Worm (Caenorhabditis elegans) whole organism, young adult: Measurements from ENCODE around the gene T01D3.6.
A peak's percentile ranks its signal among the peaks of the same experiment; 100 is the strongest.

Experiments
- B0035.1 ChIP-seq: sonication (generic microtip); optimal IDR thresholded peaks from 2 replicates; lab custom pipeline; 2016; ENCODE audit warnings: missing genetic modification characterization, mild to moderate bottlenecking, missing compliant biosample characterization, missing genotype, missing genetic modification reagents
- F37B4.10 ChIP-seq: fragments of 200-800 bp; sonication (Bioruptor generic); IDR thresholded peaks from 2 replicates; pipeline ENCODE4 v1.3.6; 2022; ENCODE audit warnings: missing genetic modification characterization, missing compliant biosample characterization
- F39B2.1 ChIP-seq: fragments of 200-800 bp; sonication (Bioruptor generic); IDR thresholded peaks from 2 replicates; pipeline ENCODE4 v1.3.6; 2022; ENCODE audit warnings: missing genetic modification reagents, missing genetic modification characterization, missing compliant biosample characterization
- F49E8.2 ChIP-seq: sonication (generic microtip); optimal IDR thresholded peaks from 3 replicates; lab custom pipeline; 2017; ENCODE audit warnings: missing genetic modification characterization, mild to moderate bottlenecking, missing compliant biosample characterization, antibody characterized with exemption, moderate library complexity; ENCODE audit not compliant: insufficient read depth
- F52B5.7 ChIP-seq: sonication (generic microtip); optimal IDR thresholded peaks from 2 replicates; lab custom pipeline; 2016; ENCODE audit warnings: mild to moderate bottlenecking, missing genetic modification characterization, missing compliant biosample characterization
- F57A8.1 ChIP-seq: fragments of 200-800 bp; sonication (Bioruptor generic); optimal IDR thresholded peaks from 2 replicates; lab custom pipeline; 2018; ENCODE audit warnings: mild to moderate bottlenecking, missing genetic modification characterization, moderate library complexity, missing compliant biosample characterization
- Y56A3A.18 ChIP-seq: fragments of 200-800 bp; sonication (Bioruptor generic); IDR thresholded peaks from 2 replicates; pipeline ENCODE4 v1.3.6; 2022; ENCODE audit warnings: missing genetic modification reagents, missing genetic modification characterization, missing compliant biosample characterization
- ama-1 ChIP-seq, 3 experiments: fragments of 150-350 bp in 1 of 3; sonication (generic microtip) in 2 of 3; optimal IDR thresholded peaks; 2 replicates each; lab custom pipeline; 2014 to 2018; ENCODE audit warnings: missing biosample characterization in 2 of 3, missing genetic modification characterization in 2 of 3, missing genetic modification reagents in 2 of 3
- aptf-2 ChIP-seq: fragments of 200-800 bp; sonication (Bioruptor generic); conservative IDR thresholded peaks from 2 replicates; pipeline ENCODE4 v1.3.6; 2022; ENCODE audit warnings: missing genetic modification reagents, missing genetic modification characterization, missing compliant biosample characterization
- atf-7 ChIP-seq: sonication (generic microtip); optimal IDR thresholded peaks from 2 replicates; lab custom pipeline; 2017; ENCODE audit warnings: mild to moderate bottlenecking, missing genetic modification characterization, missing compliant biosample characterization
- bed-1 ChIP-seq: fragments of 200-800 bp; sonication (Bioruptor generic); IDR thresholded peaks from 2 replicates; pipeline ENCODE4 v1.3.6; 2022; ENCODE audit warnings: missing genetic modification reagents, missing genetic modification characterization, missing compliant biosample characterization
- bed-2 ChIP-seq: fragments of 200-800 bp; sonication (Bioruptor generic); IDR thresholded peaks from 2 replicates; pipeline ENCODE4 v1.3.6; 2022; ENCODE audit warnings: missing genetic modification reagents, missing genetic modification characterization, missing compliant biosample characterization
- ceh-27 ChIP-seq: fragments of 200-800 bp; sonication (Bioruptor generic); optimal IDR thresholded peaks from 2 replicates; lab custom pipeline; 2018; ENCODE audit warnings: mild to moderate bottlenecking, missing genetic modification characterization, moderate library complexity, missing compliant biosample characterization
- ceh-58 ChIP-seq: fragments of 200-800 bp; sonication (Bioruptor generic); IDR thresholded peaks from 2 replicates; pipeline ENCODE4 v1.3.6; 2022; ENCODE audit warnings: missing genetic modification characterization, missing compliant biosample characterization
- dox-1 ChIP-seq: fragments of 200-800 bp; sonication (Bioruptor generic); IDR thresholded peaks from 2 replicates; pipeline ENCODE4 v1.3.6; 2022; ENCODE audit warnings: missing genetic modification reagents, missing genetic modification characterization, missing compliant biosample characterization
- dpff-1 ChIP-seq: sonication (generic microtip); optimal IDR thresholded peaks from 2 replicates; lab custom pipeline; 2017; ENCODE audit warnings: mild to moderate bottlenecking, missing genetic modification characterization, missing compliant biosample characterization
- egrh-3 ChIP-seq: fragments of 200-800 bp; sonication (Bioruptor generic); IDR thresholded peaks from 2 replicates; pipeline ENCODE4 v1.3.6; 2022; ENCODE audit warnings: missing genetic modification reagents, missing genetic modification characterization, missing compliant biosample characterization
- ekl-4 ChIP-seq: fragments of 200-800 bp; sonication (Bioruptor generic); IDR thresholded peaks from 2 replicates; pipeline ENCODE4 v1.3.6; 2022; ENCODE audit warnings: missing genetic modification reagents, missing genetic modification characterization, missing compliant biosample characterization
- ets-4 ChIP-seq: fragments of 200-800 bp; sonication (Bioruptor generic); optimal IDR thresholded peaks from 2 replicates; lab custom pipeline; 2018; ENCODE audit warnings: mild to moderate bottlenecking, missing genetic modification characterization, missing compliant biosample characterization
- lin-26 ChIP-seq: fragments of 200-800 bp; sonication (Bioruptor generic); IDR thresholded peaks from 2 replicates; pipeline ENCODE4 v1.3.6; 2022; ENCODE audit warnings: missing genetic modification reagents, missing genetic modification characterization, missing compliant biosample characterization
- lin-35 ChIP-seq, 3 experiments: fragments of 150-350 bp in 2 of 3; sonication (generic microtip) in 1 of 3; optimal IDR thresholded peaks; 2 replicates each; lab custom pipeline; 2014 to 2018; ENCODE audit warnings: missing biosample characterization in 3 of 3, missing genetic modification characterization in 3 of 3, missing genetic modification reagents in 3 of 3
- lin-40 ChIP-seq: sonication (generic microtip); optimal IDR thresholded peaks from 2 replicates; lab custom pipeline; 2016; ENCODE audit warnings: missing genetic modification characterization, mild to moderate bottlenecking, missing compliant biosample characterization, missing genotype, missing genetic modification reagents
- lir-1 ChIP-seq: fragments of 200-800 bp; sonication (Bioruptor generic); conservative IDR thresholded peaks from 2 replicates; pipeline ENCODE4 v1.3.6; 2022; ENCODE audit warnings: missing genetic modification reagents, missing genetic modification characterization, missing compliant biosample characterization
- madf-10 ChIP-seq: sonication (generic microtip); optimal IDR thresholded peaks from 2 replicates; lab custom pipeline; 2016; ENCODE audit warnings: mild to moderate bottlenecking, missing genetic modification characterization, missing compliant biosample characterization
- madf-6 ChIP-seq: fragments of 200-800 bp; sonication (Bioruptor generic); IDR thresholded peaks from 2 replicates; pipeline ENCODE4 v1.3.6; 2022; ENCODE audit warnings: missing genetic modification reagents, missing genetic modification characterization, missing compliant biosample characterization
- mes-4 ChIP-seq: sonication (generic microtip); optimal IDR thresholded peaks from 2 replicates; lab custom pipeline; 2016; ENCODE audit warnings: missing genotype, missing genetic modification characterization, missing compliant biosample characterization
- nfyb-1 ChIP-seq: fragments of 200-800 bp; sonication (Bioruptor generic); IDR thresholded peaks from 2 replicates; pipeline ENCODE4 v1.3.6; 2022; ENCODE audit warnings: missing genetic modification reagents, missing genetic modification characterization, missing compliant biosample characterization
- nhr-80 ChIP-seq: sonication (generic microtip); optimal IDR thresholded peaks from 2 replicates; lab custom pipeline; 2016; ENCODE audit warnings: missing genetic modification characterization, missing compliant biosample characterization
- rcor-1 ChIP-seq: fragments of 200-800 bp; sonication (Bioruptor generic); IDR thresholded peaks from 2 replicates; pipeline ENCODE4 v1.3.6; 2022; ENCODE audit warnings: missing genetic modification reagents, missing genetic modification characterization, missing compliant biosample characterization
- rpc-1 ChIP-seq, 2 experiments: fragments of 150-350 bp in 1 of 2; sonication (generic microtip) in 1 of 2; optimal IDR thresholded peaks; 2 replicates each; lab custom pipeline; 2014 to 2018; ENCODE audit warnings: missing biosample characterization in 1 of 2, missing genetic modification characterization in 1 of 2, missing genetic modification reagents in 1 of 2, missing genotype in 1 of 2
- sea-2 ChIP-seq: fragments of 200-800 bp; sonication (Bioruptor generic); IDR thresholded peaks from 2 replicates; pipeline ENCODE4 v1.3.6; 2022; ENCODE audit warnings: missing genetic modification characterization, missing compliant biosample characterization
- sptf-2 ChIP-seq: fragments of 200-800 bp; sonication (Bioruptor generic); optimal IDR thresholded peaks from 2 replicates; lab custom pipeline; 2018; ENCODE audit warnings: mild to moderate bottlenecking, missing genetic modification characterization, missing compliant biosample characterization
- tbx-9 ChIP-seq: sonication (generic microtip); optimal IDR thresholded peaks from 2 replicates; lab custom pipeline; 2016; ENCODE audit warnings: borderline replicate concordance, missing genetic modification characterization, inconsistent platforms, missing compliant biosample characterization
- zfh-2 ChIP-seq: fragments of 200-800 bp; sonication (Bioruptor generic); conservative IDR thresholded peaks from 2 replicates; pipeline ENCODE4 v1.3.6; 2022; ENCODE audit warnings: missing genetic modification reagents, missing genetic modification characterization, missing compliant biosample characterization

T01D3.6 gene

ce11 chrV:13724781-13725180 lies 8.2 kb downstream of the T01D3.6 start, which contains the start of gene F35E12.2:
Gene F35E12.2, minus strand, starts transcription at chrV:13724881.
- TF ChIP-seq bed-2 (GFP tag; lab: Robert Waterston, UW) (no peak), nhr-80 (no peak), lin-40 (tag; lab: Kevin White, UChicago) (no peak), ceh-27 (no peak)
- TF ChIP-seq, all 124 proteins: peak for 0

- TF ChIP-seq F57A8.1 (GFP tag; lab: Kevin White, UChicago), result no peak
- TF ChIP-seq bed-1, result no peak
- TF ChIP-seq lin-35 (GFP tag; optimal IDR thresholded peaks at IDR 0.05; lab: Kevin White, UChicago), result no peak
- no peak for TF ChIP-seq dox-1
- no peak for TF ChIP-seq madf-10 (tag; lab: Kevin White, UChicago)
- no peak for TF ChIP-seq zfh-2 (GFP tag; lab: Robert Waterston, UW)
- no peak for TF ChIP-seq ceh-58 (GFP tag; lab: Robert Waterston, UW)
- no peak for TF ChIP-seq sptf-2 (GFP tag; lab: Kevin White, UChicago)
- no peak for TF ChIP-seq rcor-1 (GFP tag; lab: Robert Waterston, UW)
- no peak for TF ChIP-seq atf-7
- no peak for TF ChIP-seq lir-1 (GFP tag; lab: Robert Waterston, UW)
- TF ChIP-seq F52B5.7, result no peak
- TF ChIP-seq F39B2.1 (GFP tag; lab: Robert Waterston, UW), result no peak
- TF ChIP-seq, all 124 proteins: peak for 0
These were observed 8.9 kb downstream of the T01D3.6 start, which contains the start of gene fbxa-181 for ce11 chrV:13725574-13725973. Gene fbxa-181, plus strand, starts transcription at chrV:13725874.

ce11 chrV:13730762-13731161 lies 14.1 kb downstream of the T01D3.6 start, which contains the start of gene dct-17:
Gene dct-17, minus strand, starts transcription at chrV:13730784.
- no peak for TF ChIP-seq ets-4 (GFP tag; lab: Kevin White, UChicago)
- no peak for TF ChIP-seq F49E8.2 (tag; lab: Kevin White, UChicago)
- peak; percentile 55 for TF ChIP-seq nhr-80
- TF ChIP-seq ama-1 (optimal IDR thresholded peaks at IDR 0.05; lab: Kevin White, UChicago), result no peak
- TF ChIP-seq ama-1 (GFP tag; optimal IDR thresholded peaks at IDR 0.05; lab: Kevin White, UChicago), result no peak

ce11 chrV:13736147-13736546 lies 19.5 kb downstream of the T01D3.6 start, which contains the start of gene F35E12.6:
Gene F35E12.6, minus strand, starts transcription at chrV:13736247.
- TF ChIP-seq bed-2 (GFP tag; lab: Robert Waterston, UW) (no peak), sptf-2 (GFP tag; lab: Kevin White, UChicago) (no peak), nhr-80 (peak; percentile 20), egrh-3 (GFP tag; lab: Robert Waterston, UW) (no peak), ekl-4 (GFP tag; lab: Robert Waterston, UW) (no peak)

- no peak for TF ChIP-seq ama-1 (optimal IDR thresholded peaks at IDR 0.05; lab: Kevin White, UChicago)
- TF ChIP-seq ama-1 (GFP tag; optimal IDR thresholded peaks at IDR 0.05; lab: Kevin White, UChicago), result no peak
- no peak for TF ChIP-seq B0035.1 (tag; lab: Kevin White, UChicago)
- no peak for TF ChIP-seq madf-10 (tag; lab: Kevin White, UChicago)
- no peak for TF ChIP-seq tbx-9 (tag; lab: Kevin White, UChicago)
- no peak for TF ChIP-seq mes-4
- no peak for TF ChIP-seq ceh-58 (GFP tag; lab: Robert Waterston, UW)
- no peak for TF ChIP-seq nfyb-1
- TF ChIP-seq ceh-27, result no peak
- TF ChIP-seq sea-2 (GFP tag; lab: Robert Waterston, UW), result no peak
- no peak for TF ChIP-seq lin-26 (GFP tag; lab: Robert Waterston, UW)
- TF ChIP-seq dpff-1 (tag; lab: Kevin White, UChicago), result no peak
- no peak for TF ChIP-seq rpc-1 (optimal IDR thresholded peaks at IDR 0.05; lab: Kevin White, UChicago)
- TF ChIP-seq rpc-1 (tag; optimal IDR thresholded peaks at IDR 0.05; lab: Kevin White, UChicago), result no peak
- TF ChIP-seq F37B4.10 (GFP tag; lab: Robert Waterston, UW), result no peak
- TF ChIP-seq madf-6 (GFP tag; lab: Robert Waterston, UW), result no peak
- TF ChIP-seq lir-1 (GFP tag; lab: Robert Waterston, UW), result no peak
- no peak for TF ChIP-seq aptf-2 (GFP tag; lab: Robert Waterston, UW)
- TF ChIP-seq Y56A3A.18, result no peak
- TF ChIP-seq, all 124 proteins: peak for 0
These were observed 21.8 kb downstream of the T01D3.6 start, which contains the start of gene irg-5 for ce11 chrV:13738374-13738773. Gene irg-5, minus strand, starts transcription at chrV:13738474.
